Fruit fly (Drosophila melanogaster) whole organism, embryonic: Measurements from ENCODE around the gene CG4955.

Source experiments
- CG10147 ChIP-seq: fragments of 200-800 bp; sonication (Bioruptor generic); optimal IDR thresholded peaks from 2 replicates; lab custom pipeline; 2019; ENCODE audit warnings: missing biosample characterization, mild to moderate bottlenecking, missing genetic modification characterization, moderate library complexity
- CG10565 ChIP-seq: fragments of 200-800 bp; sonication (Bioruptor generic); optimal IDR thresholded peaks from 3 replicates; lab custom pipeline; 2016; ENCODE audit warnings: missing biosample characterization, mild to moderate bottlenecking, missing genetic modification characterization
- CG11247 ChIP-seq: fragments of 200-800 bp; sonication (Bioruptor generic); IDR thresholded peaks from 2 replicates; pipeline ENCODE4 v1.3.6; 2022; ENCODE audit warnings: missing biosample characterization, missing genetic modification characterization
- CG11398 ChIP-seq: fragments of 200-800 bp; sonication (Bioruptor generic); optimal IDR thresholded peaks from 2 replicates; lab custom pipeline; 2016; ENCODE audit warnings: missing biosample characterization, missing genetic modification characterization
- CG11504 ChIP-seq: fragments of 200-800 bp; sonication (Bioruptor generic); optimal IDR thresholded peaks from 3 replicates; lab custom pipeline; 2019; ENCODE audit warnings: missing biosample characterization, mild to moderate bottlenecking, missing genetic modification characterization, moderate library complexity
- CG11560 ChIP-seq: fragments of 200-800 bp; sonication (Bioruptor generic); IDR thresholded peaks from 3 replicates; pipeline ENCODE4 v1.3.6; 2022; ENCODE audit warnings: missing biosample characterization, missing genetic modification characterization
- CG11723 ChIP-seq: fragments of 200-800 bp; sonication (Bioruptor generic); optimal IDR thresholded peaks from 2 replicates; lab custom pipeline; 2017; ENCODE audit warnings: missing biosample characterization, mild to moderate bottlenecking, missing genetic modification characterization
- CG13894 ChIP-seq: fragments of 200-800 bp; sonication (Bioruptor generic); optimal IDR thresholded peaks from 3 replicates; lab custom pipeline; 2018; ENCODE audit warnings: missing biosample characterization, mild to moderate bottlenecking, missing genetic modification characterization, moderate library complexity
- CG14667 ChIP-seq: fragments of 200-800 bp; sonication (Bioruptor generic); IDR thresholded peaks from 2 replicates; pipeline ENCODE4 v1.3.6; 2022; ENCODE audit warnings: missing biosample characterization, missing genetic modification characterization
- CG17361 ChIP-seq: fragments of 200-800 bp; sonication (Bioruptor generic); IDR thresholded peaks from 3 replicates; pipeline ENCODE4 v1.3.6; 2022; ENCODE audit warnings: missing biosample characterization, missing genetic modification characterization
- CG17568 ChIP-seq: fragments of 200-800 bp; sonication (Bioruptor generic); optimal IDR thresholded peaks from 2 replicates; lab custom pipeline; 2018; ENCODE audit warnings: missing biosample characterization, mild to moderate bottlenecking, missing genetic modification characterization, moderate library complexity
- CG18599 ChIP-seq: fragments of 200-800 bp; sonication (Bioruptor generic); optimal IDR thresholded peaks from 3 replicates; lab custom pipeline; 2017; ENCODE audit warnings: missing biosample characterization, missing genetic modification characterization, mild to moderate bottlenecking, moderate library complexity, missing genetic modification reagents
- CG2199 ChIP-seq: fragments of 200-800 bp; sonication (Bioruptor generic); IDR thresholded peaks from 3 replicates; pipeline ENCODE4 v1.3.6; 2022; ENCODE audit warnings: missing biosample characterization, missing genetic modification characterization
- CG31388 ChIP-seq: fragments of 200-800 bp; sonication (Bioruptor generic); optimal IDR thresholded peaks from 2 replicates; lab custom pipeline; 2016; ENCODE audit warnings: missing biosample characterization, missing genetic modification characterization
- CG34224 ChIP-seq: fragments of 200-800 bp; sonication (Bioruptor generic); IDR thresholded peaks from 3 replicates; pipeline ENCODE4 v1.3.6; 2022; ENCODE audit warnings: missing biosample characterization, missing genetic modification characterization; ENCODE audit not compliant: partially characterized antibody
- CG3847 ChIP-seq: fragments of 200-800 bp; sonication (Bioruptor generic); IDR thresholded peaks from 2 replicates; pipeline ENCODE4 v1.3.6; 2022; ENCODE audit warnings: missing biosample characterization, missing genetic modification characterization
- CG5245 ChIP-seq: fragments of 200-800 bp; sonication (Bioruptor generic); optimal IDR thresholded peaks from 3 replicates; lab custom pipeline; 2016; ENCODE audit warnings: missing biosample characterization, missing genetic modification characterization
- CG8089 ChIP-seq: fragments of 200-800 bp; sonication (Bioruptor generic); optimal IDR thresholded peaks from 3 replicates; lab custom pipeline; 2016; ENCODE audit warnings: missing biosample characterization, missing genetic modification characterization
- CG8290 ChIP-seq, 3 experiments: fragments of 200-800 bp; sonication (Bioruptor generic); optimal IDR thresholded peaks; 2 replicates each; lab custom pipeline; 2016 to 2019; ENCODE audit warnings: missing biosample characterization in 3 of 3, missing genetic modification characterization in 3 of 3, mild to moderate bottlenecking in 2 of 3, moderate library complexity in 1 of 3
- CG8359 ChIP-seq: fragments of 200-800 bp; sonication (Bioruptor generic); optimal IDR thresholded peaks from 2 replicates; lab custom pipeline; 2017; ENCODE audit warnings: missing biosample characterization, mild to moderate bottlenecking, missing genetic modification characterization, borderline replicate concordance
- Dfd ChIP-seq, 2 experiments: fragments of >200 bp; optimal IDR thresholded peaks; 2 replicates each; lab custom pipeline; 2017; ENCODE audit warnings: missing biosample characterization in 2 of 2, missing genetic modification characterization in 2 of 2
- E2f1 ChIP-seq: fragments of 200-800 bp; sonication (Bioruptor generic); IDR thresholded peaks from 2 replicates; pipeline ENCODE4 v1.3.6; 2022; ENCODE audit warnings: missing biosample characterization, missing genetic modification characterization
- ERR ChIP-seq: fragments of 200-800 bp; sonication (Bioruptor generic); optimal IDR thresholded peaks from 2 replicates; lab custom pipeline; 2016; ENCODE audit warnings: missing biosample characterization, missing genetic modification characterization
- Gsc ChIP-seq: fragments of 200-800 bp; sonication (Bioruptor generic); IDR thresholded peaks from 2 replicates; pipeline ENCODE4 v1.3.6; 2022; ENCODE audit warnings: missing biosample characterization, missing genetic modification characterization
- Lpt ChIP-seq: fragments of >200 bp; optimal IDR thresholded peaks from 2 replicates; lab custom pipeline; 2018; ENCODE audit warnings: missing biosample characterization, missing genetic modification characterization
- MBD-R2 ChIP-seq: fragments of 200-800 bp; sonication (Bioruptor generic); IDR thresholded peaks from 2 replicates; pipeline ENCODE4 v1.3.6; 2022; ENCODE audit warnings: missing biosample characterization, missing genetic modification characterization
- NC2α ChIP-seq: fragments of 200-800 bp; sonication (Bioruptor generic); optimal IDR thresholded peaks from 2 replicates; lab custom pipeline; 2016; ENCODE audit warnings: missing biosample characterization, missing genetic modification characterization
- NC2β ChIP-seq: fragments of 200-800 bp; sonication (Bioruptor generic); optimal IDR thresholded peaks from 2 replicates; lab custom pipeline; 2016; ENCODE audit warnings: missing biosample characterization, missing genetic modification characterization
- Trl ChIP-seq, 3 experiments: fragments of >200 bp in 2 of 3; fragments of 200-800 bp in 1 of 3; sonication (Bioruptor generic) in 1 of 3; optimal IDR thresholded peaks; 2 replicates in 1 of 3; 3 replicates in 2 of 3; lab custom pipeline; 2016 to 2017; ENCODE audit warnings: missing biosample characterization in 1 of 3, missing genetic modification characterization in 1 of 3
- Vsx1 ChIP-seq: fragments of 200-800 bp; sonication (Bioruptor generic); optimal IDR thresholded peaks from 2 replicates; lab custom pipeline; 2017; ENCODE audit warnings: missing biosample characterization, mild to moderate bottlenecking, missing genetic modification characterization, missing genetic modification reagents
- ac ChIP-seq: fragments of 200-800 bp; sonication (Bioruptor generic); optimal IDR thresholded peaks from 3 replicates; lab custom pipeline; 2017; ENCODE audit warnings: missing biosample characterization, mild to moderate bottlenecking, missing genetic modification characterization
- chn ChIP-seq: fragments of 200-800 bp; sonication (Bioruptor generic); optimal IDR thresholded peaks from 2 replicates; lab custom pipeline; 2016; ENCODE audit warnings: missing biosample characterization, missing genetic modification characterization
- corto ChIP-seq: fragments of 200-800 bp; sonication (Bioruptor generic); optimal IDR thresholded peaks from 2 replicates; lab custom pipeline; 2016; ENCODE audit warnings: missing biosample characterization, mild to moderate bottlenecking, missing genetic modification characterization, moderate library complexity
- en ChIP-seq: fragments of 200-800 bp; sonication (Bioruptor generic); optimal IDR thresholded peaks from 2 replicates; lab custom pipeline; 2016; ENCODE audit warnings: missing biosample characterization, missing genetic modification characterization
- eve ChIP-seq, 2 experiments: fragments of >200 bp; optimal IDR thresholded peaks; 2 replicates each; lab custom pipeline; 2017; ENCODE audit warnings: missing biosample characterization in 2 of 2, missing genetic modification characterization in 2 of 2
- gfzf ChIP-seq: fragments of 200-800 bp; sonication (Bioruptor generic); optimal IDR thresholded peaks from 2 replicates; lab custom pipeline; 2016; ENCODE audit warnings: missing biosample characterization, mild to moderate bottlenecking, missing genetic modification characterization, moderate library complexity
- hb ChIP-seq: fragments of 200-800 bp; sonication (Bioruptor generic); IDR thresholded peaks from 3 replicates; pipeline ENCODE4 v1.3.6; 2022; ENCODE audit warnings: missing biosample characterization, missing genetic modification characterization; ENCODE audit not compliant: partially characterized antibody
- klu ChIP-seq: fragments of 200-800 bp; sonication (Bioruptor generic); IDR thresholded peaks from 2 replicates; pipeline ENCODE4 v1.3.6; 2022; ENCODE audit warnings: missing biosample characterization, missing genetic modification characterization
- nmo ChIP-seq: fragments of 200-800 bp; sonication (Bioruptor generic); optimal IDR thresholded peaks from 2 replicates; lab custom pipeline; 2018; ENCODE audit warnings: missing biosample characterization, mild to moderate bottlenecking, missing genetic modification characterization, moderate library complexity
- odd ChIP-seq: fragments of 200-800 bp; sonication (Bioruptor generic); optimal IDR thresholded peaks from 2 replicates; lab custom pipeline; 2017; ENCODE audit warnings: missing biosample characterization, mild to moderate bottlenecking, missing genetic modification characterization
- pan ChIP-seq, 4 experiments: fragments of >200 bp in 3 of 4; fragments of 200-800 bp in 1 of 4; sonication (Bioruptor generic) in 1 of 4; optimal IDR thresholded peaks in 3 of 4; IDR thresholded peaks in 1 of 4; 2 replicates each; pipeline versions ENCODE4 v1.3.6 to Lab custom; 2017 to 2022; ENCODE audit warnings: missing biosample characterization in 2 of 4, missing genetic modification characterization in 2 of 4, mixed read lengths in 1 of 4
- psq ChIP-seq: fragments of 200-800 bp; sonication (Bioruptor generic); optimal IDR thresholded peaks from 2 replicates; lab custom pipeline; 2017; ENCODE audit warnings: missing biosample characterization, missing genetic modification characterization
- sens-2 ChIP-seq: fragments of 200-800 bp; sonication (Bioruptor generic); IDR thresholded peaks from 2 replicates; pipeline ENCODE4 v1.3.6; 2022; ENCODE audit warnings: missing biosample characterization, missing genetic modification characterization
- tx ChIP-seq: fragments of 200-800 bp; sonication (Bioruptor generic); optimal IDR thresholded peaks from 2 replicates; lab custom pipeline; 2016; ENCODE audit warnings: missing biosample characterization, missing genetic modification characterization
- zen ChIP-seq: fragments of 200-800 bp; sonication (Bioruptor generic); optimal IDR thresholded peaks from 3 replicates; lab custom pipeline; 2018; ENCODE audit warnings: missing biosample characterization, mild to moderate bottlenecking, missing genetic modification characterization, moderate library complexity
- zen2 ChIP-seq: fragments of 200-800 bp; sonication (Bioruptor generic); IDR thresholded peaks from 3 replicates; pipeline ENCODE4 v1.3.6; 2022; ENCODE audit warnings: missing biosample characterization, missing genetic modification characterization; ENCODE audit not compliant: partially characterized antibody
- zfh1 ChIP-seq: fragments of 200-800 bp; sonication (Bioruptor generic); IDR thresholded peaks from 3 replicates; pipeline ENCODE4 v1.3.6; 2022; ENCODE audit warnings: missing biosample characterization, missing genetic modification characterization

The CG4955 gene

dm6 chrX:17091062-17091904, 10.0 kb downstream of the CG4955 start, which contains the start of the genes CG16700 and CG4991 (continued):
- TF ChIP-seq CG8359 (peak; percentile 31), CG8089 (GFP tag; lab: Kevin White, UChicago) (no peak), zfh1 (GFP tag; lab: Robert Waterston, UW) (peak; percentile 73), en (GFP tag; lab: Kevin White, UChicago) (no peak), odd (GFP tag; lab: Kevin White, UChicago) (peak; percentile 74), CG31388 (GFP tag; lab: Kevin White, UChicago) (peak; percentile 16), zen (tag; lab: Kevin White, UChicago) (peak; percentile 46), CG14667 (GFP tag; lab: Robert Waterston, UW) (peak; percentile 59; the same call in 1 of the 2 replicates), CG3847 (peak; percentile 71), CG11723 (GFP tag; lab: Kevin White, UChicago) (peak; percentile 67), CG34224 (GFP tag; lab: Robert Waterston, UW) (no peak), hb (GFP tag; lab: Robert Waterston, UW) (no peak), Dfd (GFP tag; optimal IDR thresholded peaks at IDR 0.05; lab: Kevin White, UChicago) (no peak), CG17568 (no peak), Trl (optimal IDR thresholded peaks at IDR 0.05; lab: Kevin White, UChicago) (peak; percentile 35 to 38), Trl (GFP tag; optimal IDR thresholded peaks at IDR 0.05; lab: Kevin White, UChicago) (no peak), CG5245 (GFP tag; lab: Kevin White, UChicago) (peak; percentile 13), E2f1 (GFP tag; lab: Robert Waterston, UW) (peak; percentile 59), NC2β (GFP tag; lab: Kevin White, UChicago) (no peak), CG18599 (GFP tag; lab: Kevin White, UChicago) (peak; percentile 78), tx (GFP tag; lab: Kevin White, UChicago) (no peak), MBD-R2 (GFP tag; lab: Robert Waterston, UW) (peak; percentile 24; the same call in 1 of the 2 replicates), Gsc (GFP tag; lab: Robert Waterston, UW) (no peak), CG11560 (tag; lab: Robert Waterston, UW) (0 out of 3 replicates have a peak, but pooled peaks have one; percentile 44), ERR (no peak), CG8290 (GFP tag; optimal IDR thresholded peaks at IDR 0.05; lab: Kevin White, UChicago) (peak; percentile 24), CG8290 (tag; optimal IDR thresholded peaks at IDR 0.05; lab: Kevin White, UChicago) (peak in 1 of 2 experiments; percentile 38), klu (peak; percentile 70), NC2α (no peak), ac (GFP tag; lab: Kevin White, UChicago) (no peak), nmo (GFP tag; lab: Kevin White, UChicago) (peak; percentile 93), CG17361 (peak; percentile 96), CG2199 (GFP tag; lab: Robert Waterston, UW) (no peak), corto (GFP tag; lab: Kevin White, UChicago) (no peak), zen2 (GFP tag; lab: Robert Waterston, UW) (no peak), CG10565 (GFP tag; lab: Kevin White, UChicago) (no peak), psq (GFP tag; lab: Kevin White, UChicago) (peak; percentile 53), chn (GFP tag; lab: Kevin White, UChicago) (no peak), gfzf (GFP tag; lab: Kevin White, UChicago) (no peak), CG11504 (tag; lab: Kevin White, UChicago) (peak; percentile 90), sens-2 (GFP tag; lab: Robert Waterston, UW) (peak; percentile 42; the same call in 1 of the 2 replicates), pan (optimal IDR thresholded peaks at IDR 0.05; lab: Kevin White, UChicago) (no peak), pan (GFP tag; optimal IDR thresholded peaks at IDR 0.05 in 1 of 2, IDR thresholded peaks at IDR 0.05 in 1 of 2) (peak in 1 of 2 experiments; percentile 70), CG11398 (no peak), CG10147 (GFP tag; lab: Kevin White, UChicago) (peak; percentile 80), Lpt (GFP tag; lab: Kevin White, UChicago) (no peak), Vsx1 (peak; percentile 29), eve (GFP tag; optimal IDR thresholded peaks at IDR 0.05; lab: Kevin White, UChicago) (peak in 1 of 2 experiments; percentile 69), CG13894 (tag; lab: Kevin White, UChicago) (peak; percentile 50), CG11247 (GFP tag; lab: Robert Waterston, UW) (peak; percentile 55)
